Worm (Caenorhabditis elegans): ENCODE results near the gene hum-2.
"Not testable (repeated sequence)": the region's sequence is repeated elsewhere in the genome, so short reads cannot be mapped to it uniquely, and the experiment has no call there.

Gene hum-2

DNA sequence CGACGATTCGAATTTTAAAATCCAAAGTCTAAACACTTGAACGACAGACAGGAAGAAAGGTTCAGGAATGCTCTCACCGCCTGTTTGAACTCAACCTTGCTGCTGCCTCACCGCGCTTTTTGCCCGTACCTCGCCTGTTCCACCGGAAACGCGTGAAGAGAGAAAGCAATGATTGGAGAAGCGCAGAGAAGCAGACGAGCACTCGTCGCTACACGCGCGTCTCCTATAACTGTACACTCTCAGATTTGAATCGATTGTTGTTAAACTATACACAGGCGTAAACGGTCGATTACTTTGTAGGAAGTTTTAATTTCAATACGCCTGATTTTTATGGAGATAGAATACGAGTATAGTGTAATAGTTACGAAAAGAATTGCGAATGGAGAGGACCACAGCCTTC is 38.5 kb downstream of the hum-2 start (continued):
- no peak for TF ChIP-seq sdc-2 (tag; optimal IDR thresholded peaks at IDR 0.05)
- TF ChIP-seq hlh-13 (GFP tag; optimal IDR thresholded peaks at IDR 0.05) = no peak

DNA sequence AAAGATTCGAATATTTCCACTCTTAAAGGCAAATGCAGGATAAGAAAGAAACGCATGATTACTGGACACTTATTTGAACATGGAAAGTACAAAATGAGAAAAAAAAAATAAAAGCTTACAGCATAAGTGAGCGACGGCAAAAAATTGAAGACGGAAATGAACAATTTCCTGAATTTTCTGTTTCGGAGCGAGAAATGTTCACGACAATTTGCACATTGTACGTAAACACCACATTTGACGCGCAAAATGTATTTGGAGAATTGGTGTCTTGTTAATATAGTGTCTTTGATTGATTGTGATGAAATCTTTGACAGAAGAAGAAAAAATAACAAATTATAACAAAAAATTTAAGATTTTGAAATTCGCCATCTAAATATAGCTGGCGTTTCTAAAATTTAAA is 39.6 kb downstream of the hum-2 start, which contains the start of gene F36D4.5:
Gene F36D4.5 (minus strand): TSS at position 225 of the 400 bp plus-strand sequence.
- TF ChIP-seq unc-42 (tag; optimal IDR thresholded peaks at IDR 0.05) (peak; percentile 51), K09A11.1 (tag; optimal IDR thresholded peaks at IDR 0.05; ENCODE audit: insufficient read depth) (no peak)

DNA sequence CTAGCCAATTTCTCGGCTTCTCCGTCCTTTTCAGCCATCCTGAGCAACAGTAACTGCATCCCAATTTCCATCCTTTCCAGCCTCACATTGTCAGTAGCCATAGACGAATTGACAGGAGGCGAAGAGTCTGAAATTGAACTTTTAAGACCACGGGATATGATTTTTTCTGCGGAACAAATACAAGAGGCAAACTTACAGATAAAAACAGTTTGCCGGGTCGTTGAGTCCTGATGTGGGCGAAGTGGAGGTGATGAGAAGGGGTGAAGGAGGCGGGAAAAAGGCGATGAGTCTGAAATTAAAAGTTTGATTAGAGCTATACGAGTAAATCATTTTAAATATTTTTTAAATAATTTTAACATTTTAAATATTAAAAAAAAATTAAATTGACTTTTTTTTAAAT is 41.1 kb downstream of the hum-2 start, which contains the start of gene F36D4.6:
Gene F36D4.6 (minus strand): TSS at position 101 of the 400 bp plus-strand sequence.
- TF ChIP-seq mec-3 (tag; optimal IDR thresholded peaks at IDR 0.05; ENCODE audit: borderline replicate concordance) (no peak), ceh-6 (GFP tag; optimal IDR thresholded peaks at IDR 0.05) (no peak), unc-55 (GFP tag; optimal IDR thresholded peaks at IDR 0.05) (no peak), syd-9 (tag; optimal IDR thresholded peaks at IDR 0.05) (no peak), unc-86 (tag; optimal IDR thresholded peaks at IDR 0.05) (no peak), nhr-11 (tag; optimal IDR thresholded peaks at IDR 0.05) (no peak), hlh-30 (tag; optimal IDR thresholded peaks at IDR 0.05; ENCODE audit: insufficient read depth) (no peak), gmeb-2 (tag; optimal IDR thresholded peaks at IDR 0.05) (no peak)

DNA sequence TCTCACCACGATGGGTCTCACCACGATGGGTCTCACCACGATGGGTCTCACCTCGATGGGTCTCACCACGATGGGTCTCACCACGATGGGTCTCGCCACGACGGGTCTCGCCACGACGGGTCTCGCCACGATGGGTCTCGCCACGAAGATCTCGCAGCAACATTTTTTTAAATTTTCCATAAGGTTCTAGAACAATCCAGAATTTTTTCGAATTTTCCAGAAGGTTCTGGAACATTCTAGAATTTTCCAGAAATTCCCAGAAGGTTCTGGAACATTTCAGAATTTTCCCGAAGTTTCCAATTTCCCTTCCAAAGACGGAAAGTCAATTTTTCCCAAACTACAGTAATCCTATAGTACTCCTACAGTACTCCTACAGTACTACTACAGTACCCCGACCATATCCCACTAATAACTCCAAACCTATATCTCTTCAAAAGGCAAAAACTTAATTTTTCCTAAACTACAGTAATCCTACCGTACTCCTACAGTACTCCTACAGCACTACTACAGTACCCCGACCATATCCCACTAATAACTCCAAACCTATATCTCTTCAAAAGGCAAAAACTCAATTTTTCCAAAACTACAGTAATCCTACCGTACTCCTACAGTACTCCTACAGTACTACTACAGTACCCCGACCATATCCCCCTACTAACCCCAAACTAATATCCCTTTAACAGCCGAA is 53.5 kb downstream of the hum-2 start, which contains the start of gene Y54B9A.1:
Gene Y54B9A.1 (minus strand): TSS at position 235 of the 688 bp plus-strand sequence.
- not testable (repeated sequence) for TF ChIP-seq ceh-30, pax-1, ztf-16 (tag; optimal IDR thresholded peaks at IDR 0.05)

DNA sequence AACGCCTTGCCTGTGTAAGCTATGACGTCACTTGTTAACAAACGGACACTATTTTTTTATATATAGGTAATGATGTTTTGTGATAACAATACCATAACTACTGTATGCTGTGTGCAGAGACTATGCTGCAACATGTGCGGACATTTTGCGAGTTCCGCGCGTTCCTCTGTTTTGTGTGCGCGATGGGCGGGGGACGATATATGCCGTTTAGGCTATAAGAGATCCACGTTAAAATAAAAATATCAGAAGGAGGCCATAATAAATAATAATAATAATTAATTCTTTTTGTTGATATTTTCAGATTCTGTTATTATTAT is 54.0 kb downstream of the hum-2 start:
- TF ChIP-seq ref-2 (tag; optimal IDR thresholded peaks at IDR 0.05) (no peak), pqm-1 (tag; optimal IDR thresholded peaks at IDR 0.05) (no peak), pax-1 (tag; optimal IDR thresholded peaks at IDR 0.05) (no peak), pros-1 (tag; optimal IDR thresholded peaks at IDR 0.05) (no peak), unc-86 (tag; optimal IDR thresholded peaks at IDR 0.05) (no peak), eyg-1 (tag; optimal IDR thresholded peaks at IDR 0.05) (no peak), mec-3 (tag; optimal IDR thresholded peaks at IDR 0.05; ENCODE audit: borderline replicate concordance) (no peak), gmeb-2 (tag; optimal IDR thresholded peaks at IDR 0.05) (no peak), che-1 (tag; optimal IDR thresholded peaks at IDR 0.05) (no peak), pha-4 (tag; optimal IDR thresholded peaks at IDR 0.05) (no peak), lin-11 (tag; optimal IDR thresholded peaks at IDR 0.05) (no peak), sox-4 (tag; optimal IDR thresholded peaks at IDR 0.05) (no peak), nhr-232 (tag; optimal IDR thresholded peaks at IDR 0.05) (no peak), hlh-8 (tag; optimal IDR thresholded peaks at IDR 0.05) (no peak), madf-2 (tag; optimal IDR thresholded peaks at IDR 0.05) (no peak), dve-1 (tag; optimal IDR thresholded peaks at IDR 0.05) (no peak), odd-2 (tag; optimal IDR thresholded peaks at IDR 0.05) (no peak)

DNA sequence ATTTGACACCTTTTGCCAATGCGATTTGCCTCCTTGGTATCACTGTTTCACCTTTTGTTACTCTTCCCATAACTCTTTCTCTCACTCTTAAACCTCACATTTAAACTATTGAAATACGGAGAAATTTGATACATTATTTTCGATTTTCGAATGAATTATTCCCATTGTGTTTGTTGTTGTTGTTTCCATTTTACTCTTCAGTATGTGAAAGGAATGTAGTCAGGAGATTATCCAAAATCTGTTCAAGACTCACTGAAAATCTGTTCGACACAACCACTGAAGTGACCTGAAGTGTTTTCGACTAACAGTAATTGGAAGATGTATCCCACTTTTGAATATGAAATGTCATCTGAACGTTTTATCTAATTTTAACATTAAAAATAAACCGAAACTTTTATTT is 55.1 kb downstream of the hum-2 start:
- TF ChIP-seq ceh-19 (GFP tag; optimal IDR thresholded peaks at IDR 0.05) (no peak), ztf-16 (tag; optimal IDR thresholded peaks at IDR 0.05) (no peak), zip-5 (tag; optimal IDR thresholded peaks at IDR 0.05) (no peak), sox-4 (tag; optimal IDR thresholded peaks at IDR 0.05) (no peak), madf-2 (tag; optimal IDR thresholded peaks at IDR 0.05) (no peak)

Data from whole organism, late embryonic.